Worm (Caenorhabditis elegans) whole organism, midembryonic: ENCODE data around the gene F54B11.9.

Experiments used
- T22C8.4 ChIP-seq: fragments of 200-800 bp; sonication (Bioruptor generic); IDR thresholded peaks from 2 replicates; pipeline ENCODE4 v1.3.6; 2022; ENCODE audit warnings: missing genetic modification characterization, missing compliant biosample characterization
- cog-1 ChIP-seq: sonication (generic microtip); optimal IDR thresholded peaks from 2 replicates; lab custom pipeline; 2016; ENCODE audit warnings: missing genetic modification characterization, missing compliant biosample characterization
- flt-1 ChIP-seq: fragments of 200-800 bp; sonication (Bioruptor generic); IDR thresholded peaks from 2 replicates; pipeline ENCODE4 v1.3.6; 2022; ENCODE audit warnings: missing genetic modification characterization, missing compliant biosample characterization
- klf-2 ChIP-seq: fragments of 200-800 bp; sonication (Bioruptor generic); conservative IDR thresholded peaks from 2 replicates; pipeline ENCODE4 v1.3.6; 2022; ENCODE audit warnings: missing genetic modification reagents, missing genetic modification characterization, missing compliant biosample characterization
- med-1 ChIP-seq: sonication (generic microtip); optimal IDR thresholded peaks from 2 replicates; lab custom pipeline; 2017; ENCODE audit warnings: missing genetic modification characterization, mild to moderate bottlenecking, missing compliant biosample characterization, antibody characterized with exemption, missing genetic modification reagents; ENCODE audit not compliant: insufficient read depth
- ref-1 ChIP-seq: fragments of 200-800 bp; sonication (Bioruptor generic); conservative IDR thresholded peaks from 2 replicates; pipeline ENCODE4 v1.3.6; 2022; ENCODE audit warnings: missing genetic modification reagents, missing genetic modification characterization, missing compliant biosample characterization
- tab-1 ChIP-seq: fragments of 200-800 bp; sonication (Bioruptor generic); IDR thresholded peaks from 2 replicates; pipeline ENCODE4 v1.3.6; 2022; ENCODE audit warnings: missing genetic modification characterization, missing compliant biosample characterization
- ztf-23 ChIP-seq: fragments of 200-800 bp; sonication (Bioruptor generic); IDR thresholded peaks from 2 replicates; pipeline ENCODE4 v1.3.6; 2022; ENCODE audit warnings: missing genetic modification reagents, missing genetic modification characterization, missing compliant biosample characterization
- ztf-29 ChIP-seq: fragments of 200-800 bp; sonication (Bioruptor generic); IDR thresholded peaks from 2 replicates; pipeline ENCODE4 v1.3.6; 2022; ENCODE audit warnings: missing genetic modification reagents, missing genetic modification characterization, missing compliant biosample characterization

Gene F54B11.9

ce11 chrX:13600136-13600535 is 5.2 kb upstream of the F54B11.9 start, which contains the start of gene F54B11.7:
TSS of gene F54B11.7 (plus strand) at chrX:13600436.
- TF ChIP-seq klf-2 (GFP tag; lab: Robert Waterston, UW) (no peak), med-1 (GFP tag; lab: Kevin White, UChicago) (no peak), cog-1 (tag; lab: Kevin White, UChicago) (no peak), flt-1 (GFP tag; lab: Robert Waterston, UW) (no peak), tab-1 (GFP tag; lab: Robert Waterston, UW) (no peak), ztf-29 (GFP tag; lab: Robert Waterston, UW) (no peak), ztf-23 (GFP tag; lab: Robert Waterston, UW) (no peak), ref-1 (GFP tag; lab: Robert Waterston, UW) (no peak), T22C8.4 (GFP tag; lab: Robert Waterston, UW) (no peak)

- TF ChIP-seq ztf-23 (GFP tag; lab: Robert Waterston, UW): no peak
- no peak for TF ChIP-seq ztf-29 (GFP tag; lab: Robert Waterston, UW)
- no peak for TF ChIP-seq tab-1 (GFP tag; lab: Robert Waterston, UW)
- TF ChIP-seq flt-1 (GFP tag; lab: Robert Waterston, UW): no peak
- TF ChIP-seq T22C8.4 (GFP tag; lab: Robert Waterston, UW): no peak
- no peak for TF ChIP-seq med-1 (GFP tag; lab: Kevin White, UChicago)
- TF ChIP-seq ref-1 (GFP tag; lab: Robert Waterston, UW): no peak
- no peak for TF ChIP-seq cog-1 (tag; lab: Kevin White, UChicago)
- TF ChIP-seq klf-2 (GFP tag; lab: Robert Waterston, UW): no peak
These were observed 1.5 kb upstream of the F54B11.9 start, which contains the start of gene F54B11.8 for ce11 chrX:13603826-13604225. TSS of gene F54B11.8 (minus strand) at chrX:13603926.

- no peak for TF ChIP-seq T22C8.4 (GFP tag; lab: Robert Waterston, UW)
- TF ChIP-seq ztf-23 (GFP tag; lab: Robert Waterston, UW): no peak
- TF ChIP-seq ref-1 (GFP tag; lab: Robert Waterston, UW): no peak
- TF ChIP-seq med-1 (GFP tag; lab: Kevin White, UChicago): no peak
- no peak for TF ChIP-seq flt-1 (GFP tag; lab: Robert Waterston, UW)
- no peak for TF ChIP-seq tab-1 (GFP tag; lab: Robert Waterston, UW)
- TF ChIP-seq ztf-29 (GFP tag; lab: Robert Waterston, UW): no peak
- TF ChIP-seq cog-1 (tag; lab: Kevin White, UChicago): no peak
- no peak for TF ChIP-seq klf-2 (GFP tag; lab: Robert Waterston, UW)
These were observed 487 bp downstream of the F54B11.9 start for ce11 chrX:13605854-13606253.

ce11 chrX:13610040-13610439 is 4.7 kb downstream of the F54B11.9 start:
- TF ChIP-seq klf-2 (GFP tag; lab: Robert Waterston, UW) (no peak), ztf-23 (GFP tag; lab: Robert Waterston, UW) (no peak), ztf-29 (GFP tag; lab: Robert Waterston, UW) (no peak), T22C8.4 (GFP tag; lab: Robert Waterston, UW) (no peak), tab-1 (GFP tag; lab: Robert Waterston, UW) (no peak), flt-1 (GFP tag; lab: Robert Waterston, UW) (no peak), ref-1 (GFP tag; lab: Robert Waterston, UW) (no peak), cog-1 (tag; lab: Kevin White, UChicago) (no peak)

- no peak for TF ChIP-seq klf-2 (GFP tag; lab: Robert Waterston, UW)
- no peak for TF ChIP-seq med-1 (GFP tag; lab: Kevin White, UChicago)
- TF ChIP-seq ztf-29 (GFP tag; lab: Robert Waterston, UW): no peak
- TF ChIP-seq tab-1 (GFP tag; lab: Robert Waterston, UW): no peak
- TF ChIP-seq T22C8.4 (GFP tag; lab: Robert Waterston, UW): no peak
- no peak for TF ChIP-seq ztf-23 (GFP tag; lab: Robert Waterston, UW)
- no peak for TF ChIP-seq ref-1 (GFP tag; lab: Robert Waterston, UW)
- TF ChIP-seq cog-1 (tag; lab: Kevin White, UChicago): no peak
- no peak for TF ChIP-seq flt-1 (GFP tag; lab: Robert Waterston, UW)
These were observed 9.8 kb downstream of the F54B11.9 start for ce11 chrX:13615181-13615580.

- no peak for TF ChIP-seq tab-1 (GFP tag; lab: Robert Waterston, UW)
- no peak for TF ChIP-seq med-1 (GFP tag; lab: Kevin White, UChicago)
- no peak for TF ChIP-seq ztf-29 (GFP tag; lab: Robert Waterston, UW)
- TF ChIP-seq ztf-23 (GFP tag; lab: Robert Waterston, UW): no peak
- TF ChIP-seq klf-2 (GFP tag; lab: Robert Waterston, UW): no peak
- TF ChIP-seq T22C8.4 (GFP tag; lab: Robert Waterston, UW): no peak
- TF ChIP-seq ref-1 (GFP tag; lab: Robert Waterston, UW): no peak
- TF ChIP-seq cog-1 (tag; lab: Kevin White, UChicago): no peak
- TF ChIP-seq flt-1 (GFP tag; lab: Robert Waterston, UW): no peak
These were observed 13.2 kb downstream of the F54B11.9 start, which contains the start of gene nlp-53 for ce11 chrX:13618574-13618973. TSS of gene nlp-53 (plus strand) at chrX:13618874.

ce11 chrX:13621628-13622027 is 16.3 kb downstream of the F54B11.9 start, which contains the start of gene Y12A6A.1:
TSS of gene Y12A6A.1 (minus strand) at chrX:13621728.
- TF ChIP-seq ztf-29 (GFP tag; lab: Robert Waterston, UW): no peak
- TF ChIP-seq T22C8.4 (GFP tag; lab: Robert Waterston, UW): no peak
- TF ChIP-seq tab-1 (GFP tag; lab: Robert Waterston, UW): no peak
- TF ChIP-seq flt-1 (GFP tag; lab: Robert Waterston, UW): no peak
- no peak for TF ChIP-seq med-1 (GFP tag; lab: Kevin White, UChicago)
- TF ChIP-seq cog-1 (tag; lab: Kevin White, UChicago): no peak
- TF ChIP-seq klf-2 (GFP tag; lab: Robert Waterston, UW): no peak
- TF ChIP-seq ztf-23 (GFP tag; lab: Robert Waterston, UW): no peak
- no peak for TF ChIP-seq ref-1 (GFP tag; lab: Robert Waterston, UW)

- TF ChIP-seq ztf-23 (GFP tag; lab: Robert Waterston, UW) (no peak), ref-1 (GFP tag; lab: Robert Waterston, UW) (no peak), tab-1 (GFP tag; lab: Robert Waterston, UW) (no peak), med-1 (GFP tag; lab: Kevin White, UChicago) (no peak), ztf-29 (GFP tag; lab: Robert Waterston, UW) (no peak), T22C8.4 (GFP tag; lab: Robert Waterston, UW) (no peak), flt-1 (GFP tag; lab: Robert Waterston, UW) (no peak), cog-1 (tag; lab: Kevin White, UChicago) (no peak), klf-2 (GFP tag; lab: Robert Waterston, UW) (no peak)
These were observed 25.8 kb downstream of the F54B11.9 start, which contains the start of gene nlg-1 for ce11 chrX:13631122-13631672. TSS of gene nlg-1 (minus strand) at chrX:13631172.
